Worm (Caenorhabditis elegans): Measurements from ENCODE around the gene pfn-3.
A peak's percentile ranks its signal among the peaks of the same experiment; 100 is the strongest.

ce11 chrX:1035039-1035598 lies 45.3 kb downstream of the pfn-3 start, which contains the start of the genes stau-1 and sec-22:
- TF ChIP-seq tbx-37 (GFP tag; conservative IDR thresholded peaks at IDR 0.05) (no peak), pes-1 (GFP tag; IDR thresholded peaks at IDR 0.05) (no peak), ceh-13 (GFP tag; optimal IDR thresholded peaks at IDR 0.05) (no peak), ama-1 (optimal IDR thresholded peaks at IDR 0.05) (no peak), hmbx-1 (tag; optimal IDR thresholded peaks at IDR 0.05) (no peak), ets-7 (tag; optimal IDR thresholded peaks at IDR 0.05) (no peak), hmg-4 (GFP tag; optimal IDR thresholded peaks at IDR 0.05) (peak; percentile 48), hnd-1 (tag; optimal IDR thresholded peaks at IDR 0.05) (no peak), aly-1 (tag; optimal IDR thresholded peaks at IDR 0.05) (no peak)
